Worm (Caenorhabditis elegans): Measurements from ENCODE around the gene F43C11.6.

DNA sequence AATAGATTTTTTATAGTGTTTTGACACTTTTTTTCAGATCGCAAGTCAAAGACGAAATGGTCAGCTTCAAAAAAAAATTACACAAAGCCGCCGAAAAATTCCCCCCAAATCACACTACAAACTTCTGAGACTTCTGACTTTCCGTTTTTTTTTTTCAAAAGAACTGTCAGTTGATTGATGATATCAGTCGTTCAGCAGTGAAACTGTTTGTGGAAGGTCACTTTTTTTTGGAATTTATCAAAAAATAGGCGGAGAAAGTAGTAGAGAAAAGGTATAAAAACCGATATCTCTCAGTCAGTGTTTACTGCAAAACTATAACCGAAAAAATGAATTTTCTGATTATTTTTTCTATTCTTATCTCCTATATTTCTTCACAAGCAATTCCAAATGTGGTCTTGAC, 10.8 kb downstream of the F43C11.6 start, which contains the start of gene F43C11.3:
- no peak for TF ChIP-seq ceh-82 (tag; optimal IDR thresholded peaks at IDR 0.05)
- TF ChIP-seq lin-15B (tag; optimal IDR thresholded peaks at IDR 0.05), result no peak
- TF ChIP-seq ceh-44 (GFP tag; IDR thresholded peaks at IDR 0.05), result no peak
- TF ChIP-seq mdl-1 (tag; optimal IDR thresholded peaks at IDR 0.05), result no peak
- TF ChIP-seq fos-1 (tag; optimal IDR thresholded peaks at IDR 0.05), result no peak
- TF ChIP-seq lin-13 (GFP tag; optimal IDR thresholded peaks at IDR 0.05), result no peak
- no peak for TF ChIP-seq R02D3.7 (tag; optimal IDR thresholded peaks at IDR 0.05)
- no peak for TF ChIP-seq pqm-1 (tag; optimal IDR thresholded peaks at IDR 0.05)
- no peak for TF ChIP-seq aly-2 (tag; optimal IDR thresholded peaks at IDR 0.05)
- no peak for TF ChIP-seq nhr-10 (tag; optimal IDR thresholded peaks at IDR 0.05)

Measured in whole organism, L4 larva.